Worm (Caenorhabditis elegans) whole organism, L3 larva: ENCODE data around the gene C46E10.3.

Experiments
- ZK546.5 ChIP-seq: sonication (generic microtip); optimal IDR thresholded peaks from 2 replicates; lab custom pipeline; 2017; ENCODE audit warnings: missing biosample characterization, missing genetic modification characterization
- aly-2 ChIP-seq: fragments of 150-350 bp; optimal IDR thresholded peaks from 2 replicates; lab custom pipeline; 2014; ENCODE audit warnings: missing biosample characterization, missing genetic modification characterization
- egl-27 ChIP-seq: sonication (generic microtip); optimal IDR thresholded peaks from 4 replicates; lab custom pipeline; 2017; ENCODE audit warnings: missing biosample characterization, missing genetic modification reagents, missing genetic modification characterization
- elt-3 ChIP-seq, 3 experiments: fragments of 150-350 bp in 1 of 3; sonication (generic microtip) in 2 of 3; optimal IDR thresholded peaks; 2 replicates in 2 of 3; 4 replicates in 1 of 3; lab custom pipeline; 2014 to 2017; ENCODE audit warnings: missing biosample characterization in 3 of 3, missing genetic modification characterization in 3 of 3
- fos-1 ChIP-seq: fragments of 150-350 bp; optimal IDR thresholded peaks from 2 replicates; lab custom pipeline; 2014; ENCODE audit warnings: missing biosample characterization, missing genetic modification characterization
- lin-39 ChIP-seq: fragments of 150-350 bp; optimal IDR thresholded peaks from 2 replicates; lab custom pipeline; 2018; ENCODE audit warnings: missing biosample characterization, missing genetic modification reagents, missing genetic modification characterization
- mdl-1 ChIP-seq: fragments of 150-350 bp; optimal IDR thresholded peaks from 2 replicates; lab custom pipeline; 2014; ENCODE audit warnings: missing biosample characterization, missing genetic modification characterization
- nhr-28 ChIP-seq: fragments of 150-350 bp; optimal IDR thresholded peaks from 2 replicates; lab custom pipeline; 2014; ENCODE audit warnings: missing biosample characterization, missing genetic modification characterization
- nhr-76 ChIP-seq: fragments of 150-350 bp; sonication (generic microtip); optimal IDR thresholded peaks from 5 replicates; lab custom pipeline; 2014; ENCODE audit warnings: missing biosample characterization, missing genetic modification characterization
- nhr-77 ChIP-seq: fragments of 150-350 bp; optimal IDR thresholded peaks from 2 replicates; lab custom pipeline; 2014; ENCODE audit warnings: missing biosample characterization, missing genetic modification characterization
- unc-39 ChIP-seq: sonication (generic microtip); optimal IDR thresholded peaks from 4 replicates; lab custom pipeline; 2017; ENCODE audit warnings: missing biosample characterization, missing genetic modification characterization
- unc-62 ChIP-seq: fragments of 150-350 bp; sonication (generic microtip); optimal IDR thresholded peaks from 4 replicates; lab custom pipeline; 2014; ENCODE audit warnings: missing biosample characterization, missing genetic modification reagents, missing genetic modification characterization

DNA sequence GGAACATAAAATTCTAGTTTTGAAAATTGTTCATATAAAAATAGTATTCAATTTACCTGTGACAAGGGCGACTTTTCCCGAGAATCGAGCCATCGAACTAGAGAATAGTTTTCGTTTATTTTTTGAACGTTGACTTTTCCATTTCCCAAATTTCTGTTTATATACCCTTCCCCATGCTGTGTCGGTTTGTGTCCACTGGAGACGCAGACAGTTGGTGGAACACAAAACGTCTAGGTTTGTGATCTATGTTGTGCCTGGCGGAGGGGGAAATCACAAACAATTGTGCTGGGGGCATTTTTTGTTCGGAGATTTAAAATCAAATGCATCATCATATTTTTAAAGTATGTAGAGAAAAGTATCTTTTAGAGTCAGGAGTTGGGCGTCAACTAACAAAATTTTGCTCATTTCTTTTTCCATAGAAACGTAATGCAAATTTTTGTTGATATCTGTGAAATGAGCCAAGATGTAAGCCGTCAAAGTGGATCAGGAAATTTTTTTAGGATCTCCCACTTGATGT is 22.6 kb downstream of the C46E10.3 start, which contains the start of gene nta-1:
- no peak for TF ChIP-seq nhr-28 (tag; lab: Kevin White, UChicago)
- no peak for TF ChIP-seq nhr-77 (tag; lab: Kevin White, UChicago)
- TF ChIP-seq egl-27 (tag; lab: Kevin White, UChicago), result no peak
- no peak for TF ChIP-seq nhr-76
- TF ChIP-seq ZK546.5 (tag; lab: Kevin White, UChicago), result no peak
- TF ChIP-seq unc-39 (tag; lab: Kevin White, UChicago), result no peak
- TF ChIP-seq mdl-1, result no peak
- TF ChIP-seq lin-39 (tag; lab: Kevin White, UChicago), result no peak
- no peak for TF ChIP-seq elt-3 (tag; optimal IDR thresholded peaks at IDR 0.05; lab: Kevin White, UChicago)
- no peak for TF ChIP-seq fos-1
- TF ChIP-seq unc-62 (GFP tag; lab: Kevin White, UChicago), result no peak
- TF ChIP-seq aly-2 (tag; lab: Kevin White, UChicago), result no peak
